Worm (Caenorhabditis elegans): Measurements from ENCODE around the gene F37B4.15.

- TF ChIP-seq fkh-10 (GFP tag; optimal IDR thresholded peaks at IDR 0.05) (no peak), pqm-1 (tag; optimal IDR thresholded peaks at IDR 0.05) (no peak), zip-2 (tag; optimal IDR thresholded peaks at IDR 0.05) (no peak), mdl-1 (tag; optimal IDR thresholded peaks at IDR 0.05) (no peak), Y5F2A.4 (GFP tag; optimal IDR thresholded peaks at IDR 0.05) (no peak), gei-8 (GFP tag; optimal IDR thresholded peaks at IDR 0.05) (no peak), nhr-237 (tag; optimal IDR thresholded peaks at IDR 0.05) (no peak), ztf-7 (tag; optimal IDR thresholded peaks at IDR 0.05) (no peak), hlh-30 (tag; optimal IDR thresholded peaks at IDR 0.05; ENCODE audit: insufficient read depth) (no peak)
These were observed 7.8 kb downstream of the F37B4.15 start, which contains the start of gene str-46 for ce11 chrV:2899867-2900266.
